Worm (Caenorhabditis elegans): ENCODE data around the gene C29E4.13.

- no peak for TF ChIP-seq ref-1 (GFP tag; conservative IDR thresholded peaks at IDR 0.05)
- no peak for TF ChIP-seq med-1 (GFP tag; optimal IDR thresholded peaks at IDR 0.05; ENCODE audit: insufficient read depth)
- peak; percentile 24 for TF ChIP-seq cog-1 (tag; optimal IDR thresholded peaks at IDR 0.05)
- TF ChIP-seq ztf-23 (GFP tag; IDR thresholded peaks at IDR 0.05): no peak
- TF ChIP-seq flt-1 (GFP tag; IDR thresholded peaks at IDR 0.05): no peak
- no peak for TF ChIP-seq klf-2 (GFP tag; conservative IDR thresholded peaks at IDR 0.05)
- TF ChIP-seq ztf-29 (GFP tag; IDR thresholded peaks at IDR 0.05): no peak
These were observed 29.6 kb upstream of the C29E4.13 start, which contains the start of gene C29E4.11 for ce11 chrIII:7958085-7958484.

All from whole organism, midembryonic.